Fruit fly (Drosophila melanogaster): ENCODE results near the gene PH4alphaNE2.

The PH4alphaNE2 gene

dm6 chr3R:30474667-30475213 lies 37.3 kb downstream of the PH4alphaNE2 start:
- TF ChIP-seq CG8478 (optimal IDR thresholded peaks at IDR 0.05): no peak
- no peak for TF ChIP-seq CTCF (optimal IDR thresholded peaks at IDR 0.05)

- TF ChIP-seq CG8478 (optimal IDR thresholded peaks at IDR 0.05): no peak
- no peak for TF ChIP-seq CTCF (optimal IDR thresholded peaks at IDR 0.05)
Measured at dm6 chr3R:30472331-30472730, 39.7 kb downstream of the PH4alphaNE2 start.

DNA sequence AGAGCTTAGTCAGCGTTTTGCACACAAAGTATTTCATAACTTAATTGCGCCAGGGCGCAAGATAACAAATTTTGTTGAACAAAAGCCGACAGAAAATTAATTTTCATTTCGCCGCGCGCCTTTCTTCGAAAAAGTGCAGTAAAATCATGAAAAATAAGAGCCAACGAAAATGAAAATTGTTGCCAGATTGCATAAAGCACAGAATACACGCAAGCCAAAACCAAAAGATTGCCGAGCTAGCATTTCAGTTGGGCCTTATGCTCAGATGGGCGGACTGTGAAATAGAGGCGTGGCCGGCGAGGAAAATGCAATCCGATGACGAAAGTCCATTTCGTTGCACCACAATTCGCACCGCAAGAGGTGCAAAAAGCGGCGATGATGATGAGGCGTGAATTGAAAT lies 41.3 kb downstream of the PH4alphaNE2 start:
- TF ChIP-seq CG8478 (optimal IDR thresholded peaks at IDR 0.05) (no peak), CTCF (optimal IDR thresholded peaks at IDR 0.05) (no peak)

DNA sequence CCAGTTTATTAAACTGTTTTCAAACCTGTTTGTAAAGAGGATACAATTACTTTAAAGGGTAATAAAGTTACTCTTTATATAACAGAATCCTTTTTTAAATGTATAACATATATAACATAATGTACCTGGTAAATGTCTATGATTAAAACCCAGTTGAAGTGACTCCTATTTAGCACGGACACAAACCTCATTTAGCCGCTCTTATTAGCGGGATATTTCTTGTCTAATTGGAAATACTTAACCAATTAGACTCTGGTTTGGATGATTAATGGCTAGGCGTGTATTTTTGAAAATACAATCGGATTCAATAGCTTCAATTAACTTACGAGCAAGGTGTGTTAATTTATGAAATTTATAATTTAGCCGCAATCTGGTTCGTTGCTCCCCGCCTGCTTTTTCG lies 45.0 kb downstream of the PH4alphaNE2 start:
- TF ChIP-seq CG8478 (optimal IDR thresholded peaks at IDR 0.05): no peak
- TF ChIP-seq CTCF (optimal IDR thresholded peaks at IDR 0.05): peak; percentile 21 to 58

- TF ChIP-seq CG8478 (optimal IDR thresholded peaks at IDR 0.05) (no peak), CTCF (optimal IDR thresholded peaks at IDR 0.05) (no peak)
Measured at dm6 chr3R:30466515-30466914, 45.5 kb downstream of the PH4alphaNE2 start.

dm6 chr3R:30465775-30466494 lies 46.1 kb downstream of the PH4alphaNE2 start, which contains the start of gene PH4alphaEFB:
PH4alphaEFB (plus strand) TSS chr3R:30466050.
- TF ChIP-seq CTCF (optimal IDR thresholded peaks at IDR 0.05): no peak
- TF ChIP-seq CG8478 (optimal IDR thresholded peaks at IDR 0.05): no peak

dm6 chr3R:30464244-30464643 lies 47.8 kb downstream of the PH4alphaNE2 start:
- TF ChIP-seq CG8478 (optimal IDR thresholded peaks at IDR 0.05) (no peak), CTCF (optimal IDR thresholded peaks at IDR 0.05) (no peak)

- no peak for TF ChIP-seq CTCF (optimal IDR thresholded peaks at IDR 0.05)
- TF ChIP-seq CG8478 (optimal IDR thresholded peaks at IDR 0.05): no peak
Measured at dm6 chr3R:30461608-30462243, 50.3 kb downstream of the PH4alphaNE2 start.

DNA sequence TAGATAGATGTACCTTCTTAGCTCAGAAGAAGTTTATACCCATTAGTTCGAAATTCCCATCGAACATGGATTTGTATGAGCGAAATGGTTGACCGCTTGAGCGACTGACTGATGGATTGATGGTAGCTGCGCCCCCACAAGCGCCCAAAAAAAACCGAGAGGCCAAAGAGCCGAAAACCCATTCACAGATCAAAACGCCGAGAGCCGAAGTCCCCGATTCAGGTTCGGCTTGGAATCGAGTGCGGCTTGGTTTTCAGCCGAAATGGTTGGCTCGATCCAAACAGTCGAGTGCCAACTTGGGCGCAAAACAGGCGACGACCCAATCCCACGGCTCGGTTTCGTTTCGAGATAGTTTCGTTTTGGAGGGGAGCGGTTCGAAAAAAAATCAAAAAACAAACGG lies 51.8 kb downstream of the PH4alphaNE2 start:
- TF ChIP-seq CG8478 (optimal IDR thresholded peaks at IDR 0.05): no peak
- no peak for TF ChIP-seq CTCF (optimal IDR thresholded peaks at IDR 0.05)

Measured in S2 (cell line).